Fruit fly (Drosophila melanogaster): ENCODE measurements around the gene CG13796.

dm6 chr2L:7744208-7744607 lies 11.7 kb upstream of the CG13796 start:
- TF ChIP-seq CG33017 (tag; optimal IDR thresholded peaks at IDR 0.05): no peak
- no peak for TF ChIP-seq Crg-1 (GFP tag; optimal IDR thresholded peaks at IDR 0.05)
- TF ChIP-seq Clk (GFP tag; optimal IDR thresholded peaks at IDR 0.05): no peak
- TF ChIP-seq kay (GFP tag; ENCODE audit: borderline replicate concordance): no peak
- no peak for TF ChIP-seq CG12768 (GFP tag; optimal IDR thresholded peaks at IDR 0.05)

Data from whole organism, adult.